Fruit fly (Drosophila melanogaster) Kc167 (cell line): ENCODE data around the gene Ctps.

Source experiments
- Myc ChIP-seq: fragments of >200 bp; optimal IDR thresholded peaks from 2 replicates; lab custom pipeline; 2017; ENCODE audit warnings: missing external identifiers
- Sin3A ChIP-seq: fragments of >200 bp; optimal IDR thresholded peaks from 2 replicates; lab custom pipeline; 2018; ENCODE audit warnings: missing external identifiers
- h ChIP-seq: fragments of >200 bp; optimal IDR thresholded peaks from 3 replicates; lab custom pipeline; 2018; ENCODE audit warnings: missing external identifiers
- insv ChIP-seq: fragments of >200 bp; optimal IDR thresholded peaks from 3 replicates; lab custom pipeline; 2018; ENCODE audit warnings: missing external identifiers
- psq ChIP-seq: fragments of >200 bp; optimal IDR thresholded peaks from 2 replicates; lab custom pipeline; 2017; ENCODE audit warnings: missing external identifiers

- TF ChIP-seq psq (lab: Kevin White, UChicago) (no peak), h (lab: Kevin White, UChicago) (no peak), Myc (lab: Kevin White, UChicago) (no peak), insv (lab: Kevin White, UChicago) (no peak), Sin3A (lab: Kevin White, UChicago) (no peak)
Measured at dm6 chr3L:15061605-15062004, 36.1 kb upstream of the Ctps start, which contains the start of gene CG13460.
